Worm (Caenorhabditis elegans): ENCODE results near the gene eat-2.
"Not testable (repeated sequence)": the region's sequence is repeated elsewhere in the genome, so short reads cannot be mapped to it uniquely, and the experiment has no call there.

Gene eat-2

ce11 chrII:14143838-14144268 lies 27.6 kb downstream of the eat-2 start, which contains the start of gene W03H9.2 (continued):
- TF ChIP-seq set-16 (GFP tag; IDR thresholded peaks at IDR 0.05): no peak
- no peak for TF ChIP-seq ztf-7 (tag; optimal IDR thresholded peaks at IDR 0.05)
- no peak for TF ChIP-seq ztf-11 (tag; optimal IDR thresholded peaks at IDR 0.05)
- peak; percentile 58; the same call in 1 of the 2 replicates for TF ChIP-seq pha-4 (GFP tag; IDR thresholded peaks at IDR 0.05)
- no peak for TF ChIP-seq pha-4 (tag; optimal IDR thresholded peaks at IDR 0.05)
- no peak for TF ChIP-seq ceh-32 (tag; optimal IDR thresholded peaks at IDR 0.05; ENCODE audit: poor library complexity)
- TF ChIP-seq php-3 (GFP tag; IDR thresholded peaks at IDR 0.05): no peak
- TF ChIP-seq nhr-237 (tag; optimal IDR thresholded peaks at IDR 0.05): no peak
- TF ChIP-seq mep-1 (tag; optimal IDR thresholded peaks at IDR 0.05): no peak

DNA sequence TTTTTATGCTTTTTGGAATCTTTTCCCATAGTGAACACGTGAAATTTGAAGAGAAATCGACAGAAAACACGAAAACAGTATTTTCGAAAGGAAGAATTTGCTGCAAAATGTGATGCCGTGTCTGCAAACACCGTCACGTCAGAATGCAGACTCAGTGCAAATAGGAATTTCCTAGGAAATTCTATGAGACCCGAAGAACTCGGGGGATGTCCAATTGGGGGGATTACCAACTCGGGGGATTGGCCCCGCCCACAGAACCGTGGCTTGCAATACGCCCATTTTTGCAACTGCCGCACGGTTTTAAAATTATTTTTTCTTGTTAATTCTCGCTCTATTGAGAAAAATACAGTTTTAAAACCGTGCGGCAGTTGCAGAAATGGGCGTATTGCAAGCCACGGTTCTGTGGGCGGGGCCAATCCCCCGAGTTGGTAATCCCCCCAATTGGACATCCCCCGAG lies 29.3 kb downstream of the eat-2 start, which contains the start of gene cacn-1:
Gene cacn-1, minus strand, starts transcription at position 51 of the 457 bp plus-strand sequence.
- 0 out of 2 replicates have a peak, but pooled peaks have one; percentile 22 for TF ChIP-seq lin-1 (GFP tag; IDR thresholded peaks at IDR 0.05)
- TF ChIP-seq egl-43 (GFP tag; IDR thresholded peaks at IDR 0.05): peak; percentile 71; the same call in 1 of the 2 replicates
- TF ChIP-seq daf-16 (GFP tag; optimal IDR thresholded peaks at IDR 0.05); pha-4 (tag; optimal IDR thresholded peaks at IDR 0.05): not testable (repeated sequence)
- TF ChIP-seq daf-16 (tag; optimal IDR thresholded peaks at IDR 0.05): peak; percentile 15
- peak; percentile 18 for TF ChIP-seq hlh-11 (tag; optimal IDR thresholded peaks at IDR 0.05)
- peak; percentile 47; the same call in 1 of the 2 replicates for TF ChIP-seq ceh-44 (GFP tag; IDR thresholded peaks at IDR 0.05)
- peak; percentile 56; the same call in 1 of the 2 replicates for TF ChIP-seq lim-7 (GFP tag; IDR thresholded peaks at IDR 0.05)
- peak; percentile 51 for TF ChIP-seq nhr-77 (tag; optimal IDR thresholded peaks at IDR 0.05)
- TF ChIP-seq dve-1 (tag; optimal IDR thresholded peaks at IDR 0.05; ENCODE audit: insufficient read depth): peak; percentile 53
- peak; percentile 48 for TF ChIP-seq dpl-1 (GFP tag; optimal IDR thresholded peaks at IDR 0.05)
- peak; percentile 34 for TF ChIP-seq mep-1 (tag; optimal IDR thresholded peaks at IDR 0.05)
- TF ChIP-seq pha-4 (GFP tag; IDR thresholded peaks at IDR 0.05): peak; percentile 60; the same call in 1 of the 2 replicates
- TF ChIP-seq arid-1 (GFP tag; conservative IDR thresholded peaks at IDR 0.05): peak; percentile 52; the same call in 1 of the 2 replicates
- 0 out of 2 replicates have a peak, but pooled peaks have one; percentile 50 for TF ChIP-seq saeg-2 (GFP tag; IDR thresholded peaks at IDR 0.05)
- TF ChIP-seq madf-5 (GFP tag; IDR thresholded peaks at IDR 0.05): 0 out of 4 replicates have a peak, but pooled peaks of 1 of the 2 experiments have one; percentile 31
- peak; percentile 11; the same call in 1 of the 2 replicates for TF ChIP-seq php-3 (GFP tag; IDR thresholded peaks at IDR 0.05)
- TF ChIP-seq unc-130 (GFP tag; optimal IDR thresholded peaks at IDR 0.05): peak; percentile 13
- peak; percentile 84 for TF ChIP-seq hmg-1.1 (GFP tag; IDR thresholded peaks at IDR 0.05)
- TF ChIP-seq lsy-2 (tag; optimal IDR thresholded peaks at IDR 0.05): peak in 1 of 2 experiments; percentile 63
- TF ChIP-seq tra-1 (GFP tag; IDR thresholded peaks at IDR 0.05): 0 out of 2 replicates have a peak, but pooled peaks have one; percentile 18
- peak; percentile 87 for TF ChIP-seq mes-2 (tag; optimal IDR thresholded peaks at IDR 0.05; ENCODE audit: poor library complexity, severe bottlenecking)
- TF ChIP-seq vab-7 (GFP tag; IDR thresholded peaks at IDR 0.05): peak; percentile 60; the same call in 1 of the 2 replicates
- peak; percentile 72 for TF ChIP-seq T26A8.4 (GFP tag; IDR thresholded peaks at IDR 0.05)
- peak; percentile 67 for TF ChIP-seq ceh-20 (GFP tag; IDR thresholded peaks at IDR 0.05)
- peak; percentile 89 for TF ChIP-seq nhr-42 (GFP tag; IDR thresholded peaks at IDR 0.05)
- peak; percentile 87 for TF ChIP-seq lin-38 (GFP tag; IDR thresholded peaks at IDR 0.05)
- peak; percentile 41; the same call in 1 of the 2 replicates for TF ChIP-seq madf-9 (GFP tag; conservative IDR thresholded peaks at IDR 0.05)
- TF ChIP-seq dmd-9 (GFP tag; IDR thresholded peaks at IDR 0.05): 0 out of 2 replicates have a peak, but pooled peaks have one; percentile 52
- TF ChIP-seq dmd-6 (GFP tag; IDR thresholded peaks at IDR 0.05): peak; percentile 46
- peak; percentile 50 for TF ChIP-seq nhr-102 (tag; optimal IDR thresholded peaks at IDR 0.05)
- peak; percentile 22 for TF ChIP-seq hlh-30 (tag; optimal IDR thresholded peaks at IDR 0.05; ENCODE audit: insufficient read depth)
- TF ChIP-seq ctbp-1 (GFP tag; IDR thresholded peaks at IDR 0.05): 0 out of 2 replicates have a peak, but pooled peaks have one; percentile 46
- peak; percentile 33 for TF ChIP-seq rbr-2 (tag; optimal IDR thresholded peaks at IDR 0.05)
